Worm (Caenorhabditis elegans): ENCODE measurements around the gene F22E5.1.

- TF ChIP-seq med-1 (GFP tag; optimal IDR thresholded peaks at IDR 0.05; ENCODE audit: insufficient read depth) (no peak), ztf-23 (GFP tag; IDR thresholded peaks at IDR 0.05) (no peak), flt-1 (GFP tag; IDR thresholded peaks at IDR 0.05) (no peak), tab-1 (GFP tag; IDR thresholded peaks at IDR 0.05) (no peak), cog-1 (tag; optimal IDR thresholded peaks at IDR 0.05) (no peak), ref-1 (GFP tag; conservative IDR thresholded peaks at IDR 0.05) (no peak), klf-2 (GFP tag; conservative IDR thresholded peaks at IDR 0.05) (no peak), ztf-29 (GFP tag; IDR thresholded peaks at IDR 0.05) (no peak), T22C8.4 (GFP tag; IDR thresholded peaks at IDR 0.05) (no peak)
Observed at ce11 chrII:2721992-2722391, 48.4 kb downstream of the F22E5.1 start.

Data from whole organism, midembryonic.